Fruit fly (Drosophila melanogaster) whole organism, embryonic: Measurements from ENCODE around the gene RpL23A.
A peak's percentile ranks its signal among the peaks of the same experiment; 100 is the strongest.

Experiments
- CG10274 ChIP-seq: fragments of 200-800 bp; sonication (Bioruptor generic); optimal IDR thresholded peaks from 3 replicates; lab custom pipeline; 2017; ENCODE audit warnings: missing biosample characterization, mild to moderate bottlenecking, missing genetic modification characterization
- CG11093 ChIP-seq: fragments of 200-800 bp; sonication (Bioruptor generic); IDR thresholded peaks from 3 replicates; pipeline ENCODE4 v1.3.6; 2022; ENCODE audit warnings: missing biosample characterization, missing genetic modification characterization
- CG11504 ChIP-seq: fragments of 200-800 bp; sonication (Bioruptor generic); optimal IDR thresholded peaks from 3 replicates; lab custom pipeline; 2019; ENCODE audit warnings: missing biosample characterization, mild to moderate bottlenecking, missing genetic modification characterization, moderate library complexity
- CG12219 ChIP-seq: fragments of 200-800 bp; sonication (Bioruptor generic); optimal IDR thresholded peaks from 3 replicates; lab custom pipeline; 2018; ENCODE audit warnings: missing biosample characterization, mild to moderate bottlenecking, missing genetic modification characterization
- CG1233 ChIP-seq: fragments of 200-800 bp; sonication (Bioruptor generic); optimal IDR thresholded peaks from 4 replicates; lab custom pipeline; 2018; ENCODE audit warnings: missing biosample characterization, mild to moderate bottlenecking, missing genetic modification characterization
- CG12744 ChIP-seq: fragments of 200-800 bp; sonication (Bioruptor generic); optimal IDR thresholded peaks from 2 replicates; lab custom pipeline; 2016; ENCODE audit warnings: missing biosample characterization, missing genetic modification characterization
- CG13296 ChIP-seq: fragments of 200-800 bp; sonication (Bioruptor generic); optimal IDR thresholded peaks from 3 replicates; lab custom pipeline; 2018; ENCODE audit warnings: missing biosample characterization, mild to moderate bottlenecking, missing genetic modification characterization
- CG17186 ChIP-seq: fragments of 200-800 bp; sonication (Bioruptor generic); optimal IDR thresholded peaks from 3 replicates; lab custom pipeline; 2017; ENCODE audit warnings: missing biosample characterization, missing genetic modification reagents, missing genetic modification characterization
- CG17359 ChIP-seq: fragments of 200-800 bp; sonication (Bioruptor generic); optimal IDR thresholded peaks from 3 replicates; lab custom pipeline; 2018; ENCODE audit warnings: missing biosample characterization, mild to moderate bottlenecking, missing genetic modification characterization, moderate library complexity
- CG18599 ChIP-seq: fragments of 200-800 bp; sonication (Bioruptor generic); optimal IDR thresholded peaks from 3 replicates; lab custom pipeline; 2017; ENCODE audit warnings: missing biosample characterization, missing genetic modification characterization, mild to moderate bottlenecking, moderate library complexity, missing genetic modification reagents
- CG2116 ChIP-seq: fragments of 200-800 bp; sonication (Bioruptor generic); optimal IDR thresholded peaks from 3 replicates; lab custom pipeline; 2018; ENCODE audit warnings: missing biosample characterization, mild to moderate bottlenecking, missing genetic modification characterization
- CG3407 ChIP-seq: fragments of 200-800 bp; sonication (Bioruptor generic); optimal IDR thresholded peaks from 2 replicates; lab custom pipeline; 2018; ENCODE audit warnings: missing biosample characterization, mild to moderate bottlenecking, missing genetic modification characterization
- CG42726 ChIP-seq: fragments of 200-800 bp; sonication (Bioruptor generic); IDR thresholded peaks from 2 replicates; pipeline ENCODE4 v1.3.6; 2022; ENCODE audit warnings: missing biosample characterization, missing genetic modification characterization; ENCODE audit not compliant: partially characterized antibody
- CG7357 ChIP-seq: fragments of 200-800 bp; sonication (Bioruptor generic); IDR thresholded peaks from 3 replicates; pipeline ENCODE4 v1.3.6; 2022; ENCODE audit warnings: missing biosample characterization, missing genetic modification characterization
- CG8281 ChIP-seq: fragments of 200-800 bp; sonication (Bioruptor generic); optimal IDR thresholded peaks from 2 replicates; lab custom pipeline; 2018; ENCODE audit warnings: missing biosample characterization, mild to moderate bottlenecking, missing genetic modification characterization, moderate library complexity
- CG9797 ChIP-seq: fragments of 200-800 bp; sonication (Bioruptor generic); optimal IDR thresholded peaks from 3 replicates; lab custom pipeline; 2018; ENCODE audit warnings: missing biosample characterization, mild to moderate bottlenecking, missing genetic modification characterization
- CG9932 ChIP-seq: fragments of 200-800 bp; sonication (Bioruptor generic); IDR thresholded peaks from 2 replicates; pipeline ENCODE4 v1.3.6; 2022; ENCODE audit warnings: missing biosample characterization, missing genetic modification characterization
- Drgx ChIP-seq: fragments of 200-800 bp; sonication (Bioruptor generic); IDR thresholded peaks from 2 replicates; pipeline ENCODE4 v1.3.6; 2022; ENCODE audit warnings: missing biosample characterization, missing genetic modification characterization
- Eip74EF ChIP-seq, 2 experiments: fragments of 200-800 bp in 1 of 2; fragments of >200 bp in 1 of 2; sonication (Bioruptor generic) in 1 of 2; optimal IDR thresholded peaks; 2 replicates each; lab custom pipeline; 2017 to 2019; ENCODE audit warnings: missing biosample characterization in 2 of 2, missing genetic modification characterization in 2 of 2, mild to moderate bottlenecking in 1 of 2, moderate library complexity in 1 of 2
- Elba2 ChIP-seq: fragments of 200-800 bp; sonication (Bioruptor generic); optimal IDR thresholded peaks from 3 replicates; lab custom pipeline; 2016; ENCODE audit warnings: missing biosample characterization, missing genetic modification characterization
- Fer1 ChIP-seq: fragments of 200-800 bp; sonication (Bioruptor generic); optimal IDR thresholded peaks from 2 replicates; lab custom pipeline; 2017; ENCODE audit warnings: missing biosample characterization, mild to moderate bottlenecking, missing genetic modification characterization
- GATAe ChIP-seq: fragments of 200-800 bp; sonication (Bioruptor generic); conservative IDR thresholded peaks from 2 replicates; pipeline ENCODE4 v1.3.6; 2022; ENCODE audit warnings: missing biosample characterization, missing genetic modification characterization
- Gsc ChIP-seq: fragments of 200-800 bp; sonication (Bioruptor generic); IDR thresholded peaks from 2 replicates; pipeline ENCODE4 v1.3.6; 2022; ENCODE audit warnings: missing biosample characterization, missing genetic modification characterization
- H15 ChIP-seq: fragments of 200-800 bp; sonication (Bioruptor generic); IDR thresholded peaks from 3 replicates; pipeline ENCODE4 v1.3.6; 2022; ENCODE audit warnings: missing biosample characterization, missing genetic modification characterization
- HHEX ChIP-seq: fragments of 200-800 bp; sonication (Bioruptor generic); optimal IDR thresholded peaks from 3 replicates; lab custom pipeline; 2017; ENCODE audit warnings: missing biosample characterization, mild to moderate bottlenecking, missing genetic modification characterization, missing genetic modification reagents
- Max ChIP-seq: fragments of 200-800 bp; sonication (Bioruptor generic); optimal IDR thresholded peaks from 2 replicates; lab custom pipeline; 2016; ENCODE audit warnings: missing biosample characterization, mild to moderate bottlenecking, missing genetic modification characterization
- Ptx1 ChIP-seq: fragments of 200-800 bp; sonication (Bioruptor generic); IDR thresholded peaks from 2 replicates; pipeline ENCODE4 v1.3.6; 2022; ENCODE audit warnings: missing biosample characterization, missing genetic modification characterization
- Rfx ChIP-seq: fragments of 200-800 bp; sonication (Bioruptor generic); IDR thresholded peaks from 2 replicates; pipeline ENCODE4 v1.3.6; 2022; ENCODE audit warnings: missing biosample characterization, missing genetic modification characterization
- TFAM ChIP-seq: fragments of 200-800 bp; sonication (Bioruptor generic); optimal IDR thresholded peaks from 2 replicates; lab custom pipeline; 2017; ENCODE audit warnings: missing biosample characterization, missing genetic modification characterization, inconsistent platforms
- Xbp1 ChIP-seq: fragments of 200-800 bp; sonication (Bioruptor generic); optimal IDR thresholded peaks from 3 replicates; lab custom pipeline; 2016; ENCODE audit warnings: missing biosample characterization, mild to moderate bottlenecking, missing genetic modification characterization
- bbx ChIP-seq: fragments of 200-800 bp; sonication (Bioruptor generic); IDR thresholded peaks from 2 replicates; pipeline ENCODE4 v1.3.6; 2022; ENCODE audit warnings: missing biosample characterization, missing genetic modification characterization; ENCODE audit not compliant: partially characterized antibody
- cad ChIP-seq: fragments of >200 bp; optimal IDR thresholded peaks from 2 replicates; lab custom pipeline; 2017; ENCODE audit warnings: missing biosample characterization, missing genetic modification characterization
- chif ChIP-seq, 2 experiments: fragments of 200-800 bp; sonication (Bioruptor generic); optimal IDR thresholded peaks; 3 replicates each; lab custom pipeline; 2016; ENCODE audit warnings: missing biosample characterization in 2 of 2, missing genetic modification characterization in 2 of 2
- gsb ChIP-seq: fragments of 200-800 bp; sonication (Bioruptor generic); IDR thresholded peaks from 2 replicates; pipeline ENCODE4 v1.3.6; 2022; ENCODE audit warnings: missing biosample characterization, missing genetic modification characterization
- gsb-n ChIP-seq: fragments of 200-800 bp; sonication (Bioruptor generic); optimal IDR thresholded peaks from 3 replicates; lab custom pipeline; 2018; ENCODE audit warnings: missing biosample characterization, mild to moderate bottlenecking, missing genetic modification characterization
- hkb ChIP-seq, 2 experiments: fragments of 200-800 bp in 1 of 2; fragments of >200 bp in 1 of 2; sonication (Bioruptor generic) in 1 of 2; IDR thresholded peaks in 1 of 2; optimal IDR thresholded peaks in 1 of 2; 2 replicates each; pipeline versions ENCODE4 v1.3.6 to Lab custom; 2017 to 2022; ENCODE audit warnings: missing biosample characterization in 1 of 2, missing genetic modification characterization in 1 of 2
- jumu ChIP-seq: fragments of 200-800 bp; sonication (Bioruptor generic); optimal IDR thresholded peaks from 3 replicates; lab custom pipeline; 2016; ENCODE audit warnings: missing biosample characterization, missing genetic modification characterization
- lola ChIP-seq, 3 experiments: fragments of >200 bp in 2 of 3; fragments of 200-800 bp in 1 of 3; sonication (Bioruptor generic) in 1 of 3; optimal IDR thresholded peaks; 2 replicates each; lab custom pipeline; 2017 to 2019; ENCODE audit warnings: missing biosample characterization in 3 of 3, missing genetic modification characterization in 3 of 3, mild to moderate bottlenecking in 1 of 3, moderate library complexity in 1 of 3
- mam ChIP-seq: fragments of 200-800 bp; sonication (Bioruptor generic); optimal IDR thresholded peaks from 3 replicates; lab custom pipeline; 2016; ENCODE audit warnings: missing biosample characterization, missing genetic modification characterization
- nau ChIP-seq: fragments of 200-800 bp; sonication (Bioruptor generic); optimal IDR thresholded peaks from 3 replicates; lab custom pipeline; 2017; ENCODE audit warnings: missing biosample characterization, mild to moderate bottlenecking, missing genetic modification characterization, missing genetic modification reagents
- pan ChIP-seq, 4 experiments: fragments of >200 bp in 3 of 4; fragments of 200-800 bp in 1 of 4; sonication (Bioruptor generic) in 1 of 4; optimal IDR thresholded peaks in 3 of 4; IDR thresholded peaks in 1 of 4; 2 replicates each; pipeline versions ENCODE4 v1.3.6 to Lab custom; 2017 to 2022; ENCODE audit warnings: missing biosample characterization in 2 of 4, missing genetic modification characterization in 2 of 4, mixed read lengths in 1 of 4
- pita ChIP-seq: fragments of 200-800 bp; sonication (Bioruptor generic); optimal IDR thresholded peaks from 2 replicates; lab custom pipeline; 2017; ENCODE audit warnings: missing biosample characterization, mild to moderate bottlenecking, missing genetic modification characterization
- psq ChIP-seq: fragments of 200-800 bp; sonication (Bioruptor generic); optimal IDR thresholded peaks from 2 replicates; lab custom pipeline; 2017; ENCODE audit warnings: missing biosample characterization, missing genetic modification characterization
- pum ChIP-seq: fragments of 200-800 bp; sonication (Bioruptor generic); optimal IDR thresholded peaks from 2 replicates; lab custom pipeline; 2016; ENCODE audit warnings: missing biosample characterization, missing genetic modification characterization
- salm ChIP-seq: fragments of 200-800 bp; sonication (Bioruptor generic); optimal IDR thresholded peaks from 2 replicates; lab custom pipeline; 2018; ENCODE audit warnings: missing biosample characterization, mild to moderate bottlenecking, missing genetic modification characterization
- sisA ChIP-seq: fragments of 200-800 bp; sonication (Bioruptor generic); IDR thresholded peaks from 2 replicates; pipeline ENCODE4 v1.3.6; 2022; ENCODE audit warnings: missing biosample characterization, missing genetic modification characterization
- sob ChIP-seq: fragments of 200-800 bp; sonication (Bioruptor generic); IDR thresholded peaks from 2 replicates; pipeline ENCODE4 v1.3.6; 2022; ENCODE audit warnings: missing biosample characterization, missing genetic modification characterization
- tll ChIP-seq, 2 experiments: fragments of 200-800 bp in 1 of 2; fragments of >200 bp in 1 of 2; sonication (Bioruptor generic) in 1 of 2; optimal IDR thresholded peaks; 2 replicates each; lab custom pipeline; 2017 to 2019; ENCODE audit warnings: missing biosample characterization in 2 of 2, missing genetic modification characterization in 2 of 2, mild to moderate bottlenecking in 1 of 2, moderate library complexity in 1 of 2
- vnd ChIP-seq: fragments of 200-800 bp; sonication (Bioruptor generic); IDR thresholded peaks from 3 replicates; pipeline ENCODE4 v1.3.6; 2022; ENCODE audit warnings: missing biosample characterization, missing genetic modification characterization; ENCODE audit not compliant: partially characterized antibody

The RpL23A gene

DNA sequence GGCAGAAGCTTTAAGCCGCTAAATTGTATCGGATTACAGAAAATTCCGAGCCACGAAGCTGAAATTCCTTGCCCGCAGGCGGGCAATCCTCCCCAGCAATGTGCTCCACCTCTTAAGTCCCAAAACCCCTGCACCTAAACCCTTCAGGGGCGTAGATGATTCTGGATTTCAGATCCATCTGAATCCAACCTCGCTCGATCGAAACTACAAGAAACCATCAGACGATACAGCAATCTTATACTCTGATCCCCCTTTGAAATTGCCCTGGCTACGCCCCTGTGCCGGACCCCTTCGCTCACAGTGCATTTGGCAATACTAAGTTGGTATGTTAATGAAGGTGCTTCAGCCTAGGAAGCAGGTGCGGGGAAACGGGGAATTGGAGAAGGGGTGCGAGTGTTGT, 14.6 kb upstream of the RpL23A start (continued):
- TF ChIP-seq CG8281 (tag; lab: Kevin White, UChicago): no peak
- TF ChIP-seq chif (GFP tag; optimal IDR thresholded peaks at IDR 0.05; lab: Kevin White, UChicago): no peak
- no peak for TF ChIP-seq gsb
- TF ChIP-seq CG42726: no peak
- TF ChIP-seq CG17359: no peak
- no peak for TF ChIP-seq CG1233 (GFP tag; lab: Kevin White, UChicago)
- no peak for TF ChIP-seq Max
- TF ChIP-seq CG3407 (GFP tag; lab: Kevin White, UChicago): no peak
- 0 out of 2 replicates have a peak, but pooled peaks have one; percentile 27 for TF ChIP-seq CG9932 (GFP tag; lab: Robert Waterston, UW)
- TF ChIP-seq Fer1 (GFP tag; lab: Kevin White, UChicago): no peak
- no peak for TF ChIP-seq CG12744 (GFP tag; lab: Kevin White, UChicago)
- TF ChIP-seq Eip74EF (GFP tag; optimal IDR thresholded peaks at IDR 0.05; lab: Kevin White, UChicago): no peak
- TF ChIP-seq H15 (GFP tag; lab: Robert Waterston, UW): 0 out of 3 replicates have a peak, but pooled peaks have one; percentile 26
- TF ChIP-seq tll (GFP tag; optimal IDR thresholded peaks at IDR 0.05; lab: Kevin White, UChicago): no peak
- no peak for TF ChIP-seq nau
- no peak for TF ChIP-seq vnd (GFP tag; lab: Robert Waterston, UW)
- no peak for TF ChIP-seq jumu
- peak; percentile 52 for TF ChIP-seq Drgx (GFP tag; lab: Robert Waterston, UW)
- no peak for TF ChIP-seq CG9797
- TF ChIP-seq salm (tag; lab: Kevin White, UChicago): no peak
- TF ChIP-seq GATAe (GFP tag; lab: Robert Waterston, UW): no peak
- no peak for TF ChIP-seq CG12219 (GFP tag; lab: Kevin White, UChicago)
- no peak for TF ChIP-seq hkb (optimal IDR thresholded peaks at IDR 0.05; lab: Kevin White, UChicago)
- 0 out of 2 replicates have a peak, but pooled peaks have one; percentile 22 for TF ChIP-seq hkb (GFP tag; IDR thresholded peaks at IDR 0.05; lab: Robert Waterston, UW)
- no peak for TF ChIP-seq CG7357 (GFP tag; lab: Robert Waterston, UW)
- peak; percentile 9; the same call in 1 of the 2 replicates for TF ChIP-seq Gsc (GFP tag; lab: Robert Waterston, UW)
- TF ChIP-seq Xbp1 (GFP tag; lab: Kevin White, UChicago): no peak
- peak; percentile 16; the same call in 1 of the 2 replicates for TF ChIP-seq Rfx (GFP tag; lab: Robert Waterston, UW)
- TF ChIP-seq pita (GFP tag; lab: Kevin White, UChicago): no peak
- TF ChIP-seq lola (GFP tag; optimal IDR thresholded peaks at IDR 0.05; lab: Kevin White, UChicago): no peak
- no peak for TF ChIP-seq CG11504
- TF ChIP-seq bbx: no peak
- TF ChIP-seq CG2116 (GFP tag; lab: Kevin White, UChicago): no peak
- no peak for TF ChIP-seq mam
- no peak for TF ChIP-seq CG13296
- peak; percentile 46 for TF ChIP-seq sisA (GFP tag; lab: Robert Waterston, UW)
- peak; percentile 11 for TF ChIP-seq CG18599 (GFP tag; lab: Kevin White, UChicago)
- TF ChIP-seq psq (GFP tag; lab: Kevin White, UChicago): no peak
- TF ChIP-seq CG11093 (GFP tag; lab: Robert Waterston, UW): no peak
- no peak for TF ChIP-seq TFAM (GFP tag; lab: Kevin White, UChicago)
- TF ChIP-seq CG17186 (GFP tag; lab: Kevin White, UChicago): no peak
- no peak for TF ChIP-seq CG10274 (GFP tag; lab: Kevin White, UChicago)
- peak; percentile 24; the same call in 1 of the 2 replicates for TF ChIP-seq sob (GFP tag; lab: Robert Waterston, UW)
- no peak for TF ChIP-seq cad
- no peak for TF ChIP-seq pum (GFP tag; lab: Kevin White, UChicago)
- no peak for TF ChIP-seq pan (optimal IDR thresholded peaks at IDR 0.05; lab: Kevin White, UChicago)
- TF ChIP-seq pan (GFP tag; optimal IDR thresholded peaks at IDR 0.05 in 1 of 2, IDR thresholded peaks at IDR 0.05 in 1 of 2): peak in 1 of 2 experiments; percentile 27
- no peak for TF ChIP-seq gsb-n (tag; lab: Kevin White, UChicago)
- no peak for TF ChIP-seq Ptx1 (GFP tag; lab: Robert Waterston, UW)
- TF ChIP-seq Elba2 (GFP tag; lab: Kevin White, UChicago): no peak
- no peak for TF ChIP-seq HHEX (GFP tag; lab: Kevin White, UChicago)
